Worm (Caenorhabditis elegans) whole organism, L4/young adult: ENCODE results near the gene T28D6.6.

ENCODE experiments used
- W03F9.2 ChIP-seq: fragments of 150-350 bp; optimal IDR thresholded peaks from 2 replicates; lab custom pipeline; 2014; ENCODE audit warnings: missing biosample characterization, missing genetic modification characterization
- dao-5 ChIP-seq: sonication (generic microtip); optimal IDR thresholded peaks from 2 replicates; lab custom pipeline; 2016; ENCODE audit warnings: missing genotype, missing genetic modification characterization, moderate library complexity, missing compliant biosample characterization
- him-1 ChIP-seq: sonication (generic microtip); optimal IDR thresholded peaks from 2 replicates; lab custom pipeline; 2016; ENCODE audit warnings: missing genotype, missing genetic modification reagents, missing genetic modification characterization, missing compliant biosample characterization

The T28D6.6 gene

DNA sequence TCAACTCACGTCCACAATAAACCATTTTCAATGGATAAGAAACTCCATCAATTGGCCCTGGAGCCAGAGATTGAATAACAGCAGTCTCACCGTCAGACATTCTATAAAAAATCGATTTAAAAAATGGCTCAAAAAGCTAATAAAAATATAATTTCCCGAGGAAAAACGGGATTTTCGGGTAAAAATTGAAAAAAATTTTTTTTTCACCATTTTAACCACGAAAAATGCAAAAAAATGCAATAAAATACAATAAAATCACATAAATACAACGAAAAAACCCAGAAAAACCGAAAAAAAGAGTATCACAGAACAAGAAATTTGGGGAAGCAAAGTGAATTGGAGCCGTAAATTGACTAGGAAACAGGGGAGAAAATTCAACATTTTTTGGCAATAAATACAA lies 64.1 kb downstream of the T28D6.6 start, which contains the start of gene Y47D3A.21:
TSS of gene Y47D3A.21 (minus strand) at position 101 of the 400 bp plus-strand sequence.
- TF ChIP-seq dao-5 (no peak), him-1 (tag; lab: Kevin White, UChicago) (no peak), W03F9.2 (tag; lab: Kevin White, UChicago) (no peak)
